Fruit fly (Drosophila melanogaster): ENCODE measurements around the gene TMEM216.

TMEM216 gene

DNA sequence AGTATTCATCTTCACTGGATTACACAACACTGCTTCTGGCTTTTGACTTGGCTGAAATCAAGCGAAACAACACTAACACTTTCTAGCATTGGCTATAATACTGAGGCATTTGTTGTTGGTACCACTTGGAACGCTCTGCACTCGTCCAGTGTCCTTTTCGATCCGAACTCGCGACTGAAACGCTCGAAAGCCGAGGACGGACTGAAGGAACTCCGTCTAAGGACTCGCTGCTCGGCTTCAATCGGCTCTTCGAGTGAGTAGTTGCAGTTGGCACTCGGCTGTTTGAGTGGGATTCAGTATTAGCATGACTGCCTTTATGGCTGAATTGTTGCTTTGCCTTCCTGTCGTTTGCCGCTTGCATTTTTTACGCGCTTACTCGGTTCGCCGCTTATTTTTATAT is 52.0 kb downstream of the TMEM216 start, which contains the start of the genes CG34135 and CG11768:
Gene CG34135, minus strand, starts transcription at position 194 of the 400 bp plus-strand sequence.
Gene CG11768, minus strand, starts transcription at position 203 of the 400 bp plus-strand sequence.
- TF ChIP-seq CG10348 (GFP tag; IDR thresholded peaks at IDR 0.05): no peak
- no peak for TF ChIP-seq CG4496 (GFP tag; IDR thresholded peaks at IDR 0.05)

DNA sequence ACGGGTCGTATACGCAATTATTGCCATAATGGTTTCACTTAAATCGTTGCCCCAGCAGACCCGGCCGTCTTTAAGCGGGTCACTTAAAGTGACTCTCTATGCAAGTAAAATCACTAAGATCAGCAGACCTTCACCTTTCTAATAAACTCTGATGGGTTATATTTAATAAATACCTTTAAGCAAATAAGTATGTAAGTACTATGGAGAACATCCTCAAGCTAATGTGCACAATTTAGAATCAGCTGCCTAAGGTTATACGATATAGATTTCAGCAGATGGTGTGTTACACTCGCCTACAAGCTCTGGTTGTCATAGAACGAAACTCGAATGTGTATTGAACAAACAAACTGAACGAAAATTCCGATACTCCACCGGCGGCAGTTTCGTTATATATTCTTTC is 53.1 kb downstream of the TMEM216 start, which contains the start of gene CG8236:
Gene CG8236, plus strand, starts transcription at position 301 of the 400 bp plus-strand sequence.
- TF ChIP-seq D1 (tag; optimal IDR thresholded peaks at IDR 0.05) (no peak), CG9948 (tag; optimal IDR thresholded peaks at IDR 0.05) (no peak), Snoo (tag; optimal IDR thresholded peaks at IDR 0.05) (no peak), CG17806 (tag; optimal IDR thresholded peaks at IDR 0.05) (no peak), gl (tag; optimal IDR thresholded peaks at IDR 0.05) (no peak), CG12605 (GFP tag; IDR thresholded peaks at IDR 0.05) (no peak), EcR (GFP tag; optimal IDR thresholded peaks at IDR 0.05) (no peak), CG10348 (GFP tag; IDR thresholded peaks at IDR 0.05) (no peak), CG8301 (tag; optimal IDR thresholded peaks at IDR 0.05) (no peak), fd96Ca (GFP tag; IDR thresholded peaks at IDR 0.05) (no peak), CG4496 (GFP tag; IDR thresholded peaks at IDR 0.05) (no peak), Pif1B (GFP tag; optimal IDR thresholded peaks at IDR 0.05) (no peak), CG32121 (GFP tag; IDR thresholded peaks at IDR 0.05) (no peak), CG15710 (tag; optimal IDR thresholded peaks at IDR 0.05) (no peak), CG13204 (GFP tag; optimal IDR thresholded peaks at IDR 0.05) (no peak), Ets98B (GFP tag; IDR thresholded peaks at IDR 0.05) (no peak), rn (GFP tag; IDR thresholded peaks at IDR 0.05) (no peak), CG34367 (tag; optimal IDR thresholded peaks at IDR 0.05) (no peak), Pif1A (GFP tag; optimal IDR thresholded peaks at IDR 0.05) (no peak), CG14655 (GFP tag; optimal IDR thresholded peaks at IDR 0.05) (no peak)

Data from whole organism, pupa.